Worm (Caenorhabditis elegans) whole organism, L4/young adult: ENCODE data around the gene unc-26.

Experiments used
- W03F9.2 ChIP-seq: fragments of 150-350 bp; optimal IDR thresholded peaks from 2 replicates; lab custom pipeline; 2014; ENCODE audit warnings: missing biosample characterization, missing genetic modification characterization
- dao-5 ChIP-seq: sonication (generic microtip); optimal IDR thresholded peaks from 2 replicates; lab custom pipeline; 2016; ENCODE audit warnings: missing genotype, missing genetic modification characterization, moderate library complexity, missing compliant biosample characterization
- him-1 ChIP-seq: sonication (generic microtip); optimal IDR thresholded peaks from 2 replicates; lab custom pipeline; 2016; ENCODE audit warnings: missing genotype, missing genetic modification reagents, missing genetic modification characterization, missing compliant biosample characterization

- TF ChIP-seq him-1 (tag; lab: Kevin White, UChicago) (no peak), dao-5 (no peak), W03F9.2 (no peak)
Measured at ce11 chrIV:13303442-13303841, 31.1 kb upstream of the unc-26 start, which contains the start of gene Y67H2A.7.
